Fruit fly (Drosophila melanogaster) whole organism, prepupa: Measurements from ENCODE around the gene CG1409.
A peak's percentile ranks its signal among the peaks of the same experiment; 100 is the strongest.

Source experiments
- CG10669 ChIP-seq: fragments of 200-800 bp; sonication (Bioruptor generic); optimal IDR thresholded peaks from 3 replicates; lab custom pipeline; 2018; ENCODE audit warnings: missing biosample characterization, mild to moderate bottlenecking, missing genetic modification characterization, moderate library complexity
- CG11294 ChIP-seq: fragments of 200-800 bp; sonication (Bioruptor generic); IDR thresholded peaks from 2 replicates; pipeline ENCODE4 v1.3.6; 2022; ENCODE audit warnings: missing biosample characterization, missing genetic modification characterization
- CG11902 ChIP-seq: fragments of 200-800 bp; sonication (Bioruptor generic); optimal IDR thresholded peaks from 3 replicates; lab custom pipeline; 2016; ENCODE audit warnings: missing biosample characterization, missing genetic modification characterization
- CG1621 ChIP-seq: fragments of 200-800 bp; sonication (Bioruptor generic); optimal IDR thresholded peaks from 3 replicates; lab custom pipeline; 2018; ENCODE audit warnings: missing biosample characterization, mild to moderate bottlenecking, missing genetic modification characterization
- CG32006 ChIP-seq: fragments of 200-800 bp; sonication (Bioruptor generic); optimal IDR thresholded peaks from 3 replicates; lab custom pipeline; 2017; ENCODE audit warnings: missing biosample characterization, mild to moderate bottlenecking, missing genetic modification characterization
- CG34406 ChIP-seq: fragments of 200-800 bp; sonication (Bioruptor generic); optimal IDR thresholded peaks from 3 replicates; lab custom pipeline; 2016; ENCODE audit warnings: missing biosample characterization, missing genetic modification characterization
- CG3919 ChIP-seq: fragments of 200-800 bp; sonication (Bioruptor generic); optimal IDR thresholded peaks from 3 replicates; lab custom pipeline; 2016; ENCODE audit warnings: missing biosample characterization, missing genetic modification characterization
- CG8632 ChIP-seq: fragments of 200-800 bp; sonication (Bioruptor generic); optimal IDR thresholded peaks from 3 replicates; lab custom pipeline; 2016; ENCODE audit warnings: missing biosample characterization, missing genetic modification characterization
- Eip75B ChIP-seq: fragments of 200-800 bp; sonication (Bioruptor generic); optimal IDR thresholded peaks from 3 replicates; lab custom pipeline; 2016; ENCODE audit warnings: missing biosample characterization, missing genetic modification characterization
- Eip78C ChIP-seq: fragments of 200-800 bp; sonication (Bioruptor generic); peaks from one replicate; lab custom pipeline; 2016; ENCODE audit warnings: missing biosample characterization, missing genetic modification characterization
- Ets96B ChIP-seq: fragments of 200-800 bp; optimal IDR thresholded peaks from 2 replicates; lab custom pipeline; 2019; ENCODE audit warnings: missing biosample characterization, mild to moderate bottlenecking, missing genetic modification characterization, moderate library complexity
- Hr39 ChIP-seq: fragments of 200-800 bp; sonication (Bioruptor generic); optimal IDR thresholded peaks from 2 replicates; lab custom pipeline; 2016; ENCODE audit warnings: missing biosample characterization, missing genetic modification characterization
- Lpt ChIP-seq: fragments of 200-800 bp; sonication (Bioruptor generic); optimal IDR thresholded peaks from 3 replicates; lab custom pipeline; 2016; ENCODE audit warnings: missing biosample characterization, missing genetic modification characterization
- Met ChIP-seq: fragments of 200-800 bp; sonication (Bioruptor generic); optimal IDR thresholded peaks from 3 replicates; lab custom pipeline; 2016; ENCODE audit warnings: missing biosample characterization, missing genetic modification characterization
- OdsH ChIP-seq: fragments of 200-800 bp; sonication (Bioruptor generic); optimal IDR thresholded peaks from 3 replicates; lab custom pipeline; 2016; ENCODE audit warnings: missing biosample characterization, missing genetic modification characterization
- Smox ChIP-seq: fragments of 200-800 bp; sonication (Bioruptor generic); optimal IDR thresholded peaks from 3 replicates; lab custom pipeline; 2016; ENCODE audit warnings: missing biosample characterization, missing genetic modification characterization
- Sox14 ChIP-seq: fragments of 200-800 bp; sonication (Bioruptor generic); optimal IDR thresholded peaks from 3 replicates; lab custom pipeline; 2016; ENCODE audit warnings: missing biosample characterization, missing genetic modification characterization
- Sox15 ChIP-seq: fragments of 200-800 bp; sonication (Bioruptor generic); optimal IDR thresholded peaks from 3 replicates; lab custom pipeline; 2016; ENCODE audit warnings: missing biosample characterization, missing genetic modification characterization
- dac ChIP-seq: fragments of 200-800 bp; sonication (Bioruptor generic); optimal IDR thresholded peaks from 2 replicates; lab custom pipeline; 2017; ENCODE audit warnings: missing biosample characterization, mild to moderate bottlenecking, missing genetic modification characterization
- fd85E ChIP-seq: fragments of 200-800 bp; sonication (Bioruptor generic); optimal IDR thresholded peaks from 3 replicates; lab custom pipeline; 2016; ENCODE audit warnings: missing biosample characterization, missing genetic modification characterization
- fkh ChIP-seq: fragments of 200-800 bp; sonication (Bioruptor generic); optimal IDR thresholded peaks from 3 replicates; lab custom pipeline; 2017; ENCODE audit warnings: missing biosample characterization, mild to moderate bottlenecking, missing genetic modification characterization, moderate library complexity
- lz ChIP-seq: fragments of 200-800 bp; sonication (Bioruptor generic); optimal IDR thresholded peaks from 3 replicates; lab custom pipeline; 2016; ENCODE audit warnings: missing biosample characterization, missing genetic modification characterization
- pdm3 ChIP-seq: fragments of 200-800 bp; sonication (Bioruptor generic); optimal IDR thresholded peaks from 3 replicates; lab custom pipeline; 2016; ENCODE audit warnings: missing biosample characterization, missing genetic modification characterization
- salr ChIP-seq, 2 experiments: fragments of 200-800 bp; sonication (Bioruptor generic); optimal IDR thresholded peaks; 3 replicates each; lab custom pipeline; 2016 to 2018; ENCODE audit warnings: missing biosample characterization in 2 of 2, missing genetic modification characterization in 2 of 2, mild to moderate bottlenecking in 1 of 2
- spab ChIP-seq: fragments of 200-800 bp; sonication (Bioruptor generic); optimal IDR thresholded peaks from 2 replicates; lab custom pipeline; 2017; ENCODE audit warnings: missing biosample characterization, mild to moderate bottlenecking, missing genetic modification characterization, missing genetic modification reagents
- vri ChIP-seq: fragments of 200-800 bp; sonication (Bioruptor generic); optimal IDR thresholded peaks from 3 replicates; lab custom pipeline; 2016; ENCODE audit warnings: missing biosample characterization, mild to moderate bottlenecking, missing genetic modification characterization

CG1409 gene

dm6 chrX:7901153-7902038 is 43.4 kb downstream of the CG1409 start, which contains the start of the genes RpS6 and bys (continued):
- no peak for TF ChIP-seq spab (GFP tag; lab: Kevin White, UChicago)
- peak; percentile 42 for TF ChIP-seq Sox14 (GFP tag; lab: Kevin White, UChicago)
- TF ChIP-seq CG34406 (GFP tag; lab: Kevin White, UChicago): peak; percentile 31
- TF ChIP-seq Met: peak; percentile 44
- TF ChIP-seq Sox15 (GFP tag; lab: Kevin White, UChicago): no peak
- TF ChIP-seq OdsH (GFP tag; lab: Kevin White, UChicago): peak; percentile 23
- peak in 1 of 2 experiments; percentile 26 for TF ChIP-seq salr (GFP tag; optimal IDR thresholded peaks at IDR 0.05; lab: Kevin White, UChicago)
- TF ChIP-seq Eip78C (GFP tag; lab: Kevin White, UChicago): peak; percentile 76
- no peak for TF ChIP-seq CG11294
- TF ChIP-seq CG10669: peak; percentile 43
- TF ChIP-seq pdm3: peak; percentile 33
- TF ChIP-seq Eip75B: peak; percentile 17
- peak; percentile 41 for TF ChIP-seq CG8632 (GFP tag; lab: Kevin White, UChicago)
- TF ChIP-seq vri (GFP tag; lab: Kevin White, UChicago): peak; percentile 40
- no peak for TF ChIP-seq Lpt (GFP tag; lab: Kevin White, UChicago)
- TF ChIP-seq CG1621 (tag; lab: Kevin White, UChicago): peak; percentile 11
- peak; percentile 30 for TF ChIP-seq Smox (GFP tag; lab: Kevin White, UChicago)
- peak; percentile 22 for TF ChIP-seq Hr39
- TF ChIP-seq CG11902 (GFP tag; lab: Kevin White, UChicago): no peak
- peak; percentile 68 for TF ChIP-seq CG3919 (GFP tag; lab: Kevin White, UChicago)
- no peak for TF ChIP-seq dac (GFP tag; lab: Kevin White, UChicago)
- peak; percentile 38 for TF ChIP-seq lz (GFP tag; lab: Kevin White, UChicago)
- no peak for TF ChIP-seq Ets96B (tag; lab: Kevin White, UChicago)
- peak; percentile 7 for TF ChIP-seq fkh (GFP tag; lab: Kevin White, UChicago)
- peak; percentile 21 for TF ChIP-seq fd85E (GFP tag; lab: Kevin White, UChicago)
- peak; percentile 53 for TF ChIP-seq CG32006 (GFP tag; lab: Kevin White, UChicago)
